Worm (Caenorhabditis elegans): Measurements from ENCODE around the gene rskd-1.

The rskd-1 gene

ce11 chrV:12295015-12295414, 6.6 kb upstream of the rskd-1 start:
- TF ChIP-seq nfya-1 (tag; optimal IDR thresholded peaks at IDR 0.05) (peak; percentile 12), K09A11.1 (tag; optimal IDR thresholded peaks at IDR 0.05; ENCODE audit: insufficient read depth) (no peak), elt-2 (tag; optimal IDR thresholded peaks at IDR 0.05) (peak; percentile 15)

ce11 chrV:12294091-12294490, 5.7 kb upstream of the rskd-1 start:
- peak; percentile 21 for TF ChIP-seq elt-2 (tag; optimal IDR thresholded peaks at IDR 0.05)
- TF ChIP-seq ceh-9 (tag; optimal IDR thresholded peaks at IDR 0.05), result no peak
- TF ChIP-seq syd-9 (tag; optimal IDR thresholded peaks at IDR 0.05), result no peak
- no peak for TF ChIP-seq ceh-6 (GFP tag; optimal IDR thresholded peaks at IDR 0.05)

ce11 chrV:12291587-12291986, 3.2 kb upstream of the rskd-1 start, which contains the start of the genes srpa-68 and srh-16:
srpa-68 (minus strand) TSS chrV:12291658.
srh-16 (plus strand) TSS chrV:12291861.
- TF ChIP-seq unc-42 (tag; optimal IDR thresholded peaks at IDR 0.05) (peak; percentile 44), fkh-10 (GFP tag; optimal IDR thresholded peaks at IDR 0.05) (no peak), ceh-19 (GFP tag; optimal IDR thresholded peaks at IDR 0.05) (no peak), zip-5 (tag; optimal IDR thresholded peaks at IDR 0.05) (peak; percentile 14), pqm-1 (tag; optimal IDR thresholded peaks at IDR 0.05) (no peak), syd-9 (tag; optimal IDR thresholded peaks at IDR 0.05) (peak; percentile 38), ceh-22 (tag; optimal IDR thresholded peaks at IDR 0.05) (no peak), fkh-6 (tag; optimal IDR thresholded peaks at IDR 0.05) (peak; percentile 60), elt-4 (tag; optimal IDR thresholded peaks at IDR 0.05) (no peak), pax-1 (tag; optimal IDR thresholded peaks at IDR 0.05) (no peak), nhr-232 (tag; optimal IDR thresholded peaks at IDR 0.05) (no peak), ceh-14 (tag; optimal IDR thresholded peaks at IDR 0.05) (peak; percentile 57), odd-2 (tag; optimal IDR thresholded peaks at IDR 0.05) (peak; percentile 60), ahr-1 (tag; optimal IDR thresholded peaks at IDR 0.05) (peak; percentile 15), nhr-11 (tag; optimal IDR thresholded peaks at IDR 0.05) (no peak), hlh-15 (tag; optimal IDR thresholded peaks at IDR 0.05) (peak; percentile 64), pros-1 (tag; optimal IDR thresholded peaks at IDR 0.05) (no peak), lin-11 (tag; optimal IDR thresholded peaks at IDR 0.05) (peak; percentile 43), madf-2 (tag; optimal IDR thresholded peaks at IDR 0.05) (peak; percentile 38), hlh-30 (tag; optimal IDR thresholded peaks at IDR 0.05; ENCODE audit: insufficient read depth) (no peak), ceh-31 (tag; optimal IDR thresholded peaks at IDR 0.05) (peak; percentile 42), K09A11.1 (tag; optimal IDR thresholded peaks at IDR 0.05; ENCODE audit: insufficient read depth) (peak; percentile 52), ztf-16 (tag; optimal IDR thresholded peaks at IDR 0.05) (peak; percentile 28), fax-1 (tag; optimal IDR thresholded peaks at IDR 0.05) (no peak), pha-4 (tag; optimal IDR thresholded peaks at IDR 0.05) (no peak), F13H6.1 (tag; optimal IDR thresholded peaks at IDR 0.05) (no peak), pag-3 (tag; optimal IDR thresholded peaks at IDR 0.05; ENCODE audit: borderline replicate concordance) (no peak), gmeb-2 (tag; optimal IDR thresholded peaks at IDR 0.05) (peak; percentile 47), sox-4 (tag; optimal IDR thresholded peaks at IDR 0.05) (peak; percentile 45), dve-1 (tag; optimal IDR thresholded peaks at IDR 0.05) (no peak), sdc-2 (tag; optimal IDR thresholded peaks at IDR 0.05) (no peak), ceh-45 (GFP tag; IDR thresholded peaks at IDR 0.05) (peak; percentile 59; the same call in 1 of the 2 replicates), npax-4 (tag; optimal IDR thresholded peaks at IDR 0.05) (peak; percentile 33), eyg-1 (tag; optimal IDR thresholded peaks at IDR 0.05) (peak; percentile 29), Y22D7AL.16 (tag; optimal IDR thresholded peaks at IDR 0.05) (peak; percentile 33), unc-55 (GFP tag; optimal IDR thresholded peaks at IDR 0.05) (peak; percentile 15), ets-4 (tag; optimal IDR thresholded peaks at IDR 0.05) (no peak), ttx-3 (tag; optimal IDR thresholded peaks at IDR 0.05) (peak; percentile 68), ama-1 (optimal IDR thresholded peaks at IDR 0.05) (no peak), elt-2 (tag; optimal IDR thresholded peaks at IDR 0.05) (peak; percentile 79), ceh-24 (tag; optimal IDR thresholded peaks at IDR 0.05) (no peak), tbx-7 (tag; optimal IDR thresholded peaks at IDR 0.05) (no peak), pha-2 (tag; optimal IDR thresholded peaks at IDR 0.05) (peak; percentile 65), ceh-18 (tag; optimal IDR thresholded peaks at IDR 0.05) (no peak), C08G9.2 (tag; optimal IDR thresholded peaks at IDR 0.05) (peak; percentile 33), pat-9 (tag; optimal IDR thresholded peaks at IDR 0.05) (peak; percentile 51)
